Worm (Caenorhabditis elegans) whole organism, L1 larva: ENCODE measurements around the gene C25F6.6.
A peak's percentile ranks its signal among the peaks of the same experiment; 100 is the strongest.

ENCODE experiments used
- aha-1 ChIP-seq: fragments of 150-350 bp; optimal IDR thresholded peaks from 2 replicates; lab custom pipeline; 2014; ENCODE audit warnings: missing biosample characterization, missing genetic modification characterization
- ceh-88 ChIP-seq: fragments of 200-800 bp; sonication (Bioruptor generic); IDR thresholded peaks from 2 replicates; pipeline ENCODE4 v1.3.6; 2022; ENCODE audit warnings: missing genetic modification characterization, missing compliant biosample characterization
- lin-15B ChIP-seq: fragments of 150-350 bp; sonication (generic microtip); optimal IDR thresholded peaks from 3 replicates; lab custom pipeline; 2014; ENCODE audit warnings: missing biosample characterization, missing genetic modification characterization
- mdl-1 ChIP-seq, 2 experiments: fragments of 150-350 bp; optimal IDR thresholded peaks; 2 replicates each; lab custom pipeline; 2014 to 2017; ENCODE audit warnings: missing biosample characterization in 2 of 2, missing genetic modification characterization in 2 of 2, inconsistent platforms in 1 of 2
- nhr-11 ChIP-seq: fragments of 150-350 bp; optimal IDR thresholded peaks from 2 replicates; lab custom pipeline; 2014; ENCODE audit warnings: missing biosample characterization, missing genetic modification characterization

DNA sequence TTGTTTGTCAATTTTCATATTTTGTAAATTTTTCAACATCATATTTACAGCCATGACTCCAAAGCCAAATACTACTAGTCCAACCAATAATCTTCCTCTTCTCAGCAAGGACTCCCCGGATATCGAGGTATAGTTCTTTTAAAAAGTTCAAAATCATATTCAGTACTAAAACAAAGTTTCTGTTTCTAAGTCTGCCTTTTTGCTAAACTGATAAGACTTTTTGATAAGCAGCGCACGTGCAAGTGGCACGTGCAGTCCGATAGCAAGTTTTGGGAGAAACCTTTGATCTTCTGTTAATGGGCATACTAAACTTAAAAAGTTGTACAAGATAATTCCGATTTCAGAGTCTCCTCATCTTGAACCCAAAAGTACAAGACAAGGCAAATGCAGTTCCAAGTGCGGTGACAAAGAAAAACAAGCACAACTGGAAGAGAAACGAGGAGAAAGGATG lies 17.2 kb upstream of the C25F6.6 start, which contains the start of gene dpyd-1:
- TF ChIP-seq lin-15B (tag; lab: Kevin White, UChicago), result no peak
- TF ChIP-seq nhr-11 (tag; lab: Kevin White, UChicago), result no peak
- TF ChIP-seq mdl-1 (tag; optimal IDR thresholded peaks at IDR 0.05; lab: Kevin White, UChicago), result peak in 1 of 2 experiments; percentile 93
- TF ChIP-seq aha-1 (tag; lab: Kevin White, UChicago), result no peak
- no peak for TF ChIP-seq ceh-88
